Worm (Caenorhabditis elegans) whole organism, L4/young adult: Measurements from ENCODE around the gene F02E11.7.

Experiments
- W03F9.2 ChIP-seq: fragments of 150-350 bp; optimal IDR thresholded peaks from 2 replicates; lab custom pipeline; 2014; ENCODE audit warnings: missing biosample characterization, missing genetic modification characterization
- dao-5 ChIP-seq: sonication (generic microtip); optimal IDR thresholded peaks from 2 replicates; lab custom pipeline; 2016; ENCODE audit warnings: missing genotype, missing genetic modification characterization, moderate library complexity, missing compliant biosample characterization
- him-1 ChIP-seq: sonication (generic microtip); optimal IDR thresholded peaks from 2 replicates; lab custom pipeline; 2016; ENCODE audit warnings: missing genotype, missing genetic modification reagents, missing genetic modification characterization, missing compliant biosample characterization

- TF ChIP-seq him-1 (tag; lab: Kevin White, UChicago) (no peak), dao-5 (no peak), W03F9.2 (tag; lab: Kevin White, UChicago) (no peak)
Measured at ce11 chrII:3245836-3246235, 21.6 kb upstream of the F02E11.7 start, which contains the start of gene C17F4.7.
